Fruit fly (Drosophila melanogaster): Measurements from ENCODE around the gene CG3793.

CG3793 gene

dm6 chr2L:15764029-15764428, at the start of gene CG3793 (continued):
- no peak for TF ChIP-seq esg (GFP tag; conservative IDR thresholded peaks at IDR 0.05)
- TF ChIP-seq CG8944 (GFP tag; optimal IDR thresholded peaks at IDR 0.05): no peak
- no peak for TF ChIP-seq gsb (GFP tag; IDR thresholded peaks at IDR 0.05)
- no peak for TF ChIP-seq CG4424 (GFP tag; optimal IDR thresholded peaks at IDR 0.05)
- TF ChIP-seq Dip2 (GFP tag; IDR thresholded peaks at IDR 0.05): no peak
- no peak for TF ChIP-seq sr (GFP tag; IDR thresholded peaks at IDR 0.05)
- no peak for TF ChIP-seq cg (GFP tag; optimal IDR thresholded peaks at IDR 0.05)
- no peak for TF ChIP-seq so (GFP tag; IDR thresholded peaks at IDR 0.05)
- no peak for TF ChIP-seq GATAe (GFP tag; conservative IDR thresholded peaks at IDR 0.05)
- TF ChIP-seq NFAT (GFP tag; IDR thresholded peaks at IDR 0.05): no peak
- TF ChIP-seq Fer2 (tag; optimal IDR thresholded peaks at IDR 0.05): no peak
- TF ChIP-seq Lim3 (GFP tag; IDR thresholded peaks at IDR 0.05): no peak
- TF ChIP-seq slbo (GFP tag; IDR thresholded peaks at IDR 0.05): no peak
- TF ChIP-seq jing (GFP tag; optimal IDR thresholded peaks at IDR 0.05): no peak
- TF ChIP-seq H2.0 (GFP tag; IDR thresholded peaks at IDR 0.05): no peak
- no peak for TF ChIP-seq toy (GFP tag; IDR thresholded peaks at IDR 0.05)
- TF ChIP-seq CG10565 (GFP tag; optimal IDR thresholded peaks at IDR 0.05): no peak
- TF ChIP-seq NC2β (GFP tag; optimal IDR thresholded peaks at IDR 0.05): no peak
- no peak for TF ChIP-seq abd-A (tag; optimal IDR thresholded peaks at IDR 0.05)
- TF ChIP-seq Dad (GFP tag; optimal IDR thresholded peaks at IDR 0.05): no peak
- TF ChIP-seq CG3726 (GFP tag; IDR thresholded peaks at IDR 0.05): no peak
- no peak for TF ChIP-seq Gsc (GFP tag; IDR thresholded peaks at IDR 0.05)
- TF ChIP-seq CG10274 (GFP tag; optimal IDR thresholded peaks at IDR 0.05): no peak
- TF ChIP-seq maf-S (GFP tag; optimal IDR thresholded peaks at IDR 0.05): no peak
- peak; percentile 37; the same call in 1 of the 3 replicates for TF ChIP-seq Doc3 (GFP tag; IDR thresholded peaks at IDR 0.05; ENCODE audit: partially characterized antibody)
- no peak for TF ChIP-seq CG2199 (GFP tag; IDR thresholded peaks at IDR 0.05)
- no peak for TF ChIP-seq CG15696 (tag; optimal IDR thresholded peaks at IDR 0.05)
- no peak for TF ChIP-seq jigr1 (GFP tag; IDR thresholded peaks at IDR 0.05)
- TF ChIP-seq ERR (GFP tag; optimal IDR thresholded peaks at IDR 0.05): no peak
- no peak for TF ChIP-seq prd (optimal IDR thresholded peaks at IDR 0.05)
- TF ChIP-seq prd (GFP tag; IDR thresholded peaks at IDR 0.05): no peak
- TF ChIP-seq CG16813 (GFP tag; IDR thresholded peaks at IDR 0.05; ENCODE audit: partially characterized antibody): peak; percentile 54; the same call in 2 of the 3 replicates
- TF ChIP-seq CG2116 (GFP tag; optimal IDR thresholded peaks at IDR 0.05): peak; percentile 55
- TF ChIP-seq ato (GFP tag; IDR thresholded peaks at IDR 0.05; ENCODE audit: partially characterized antibody): peak; percentile 47; the same call in 1 of the 2 replicates
- TF ChIP-seq CG33557 (GFP tag; optimal IDR thresholded peaks at IDR 0.05): no peak
- TF ChIP-seq CG11247 (GFP tag; IDR thresholded peaks at IDR 0.05): no peak
- no peak for TF ChIP-seq Atf-2 (GFP tag; optimal IDR thresholded peaks at IDR 0.05)
- no peak for TF ChIP-seq CG14710 (tag; optimal IDR thresholded peaks at IDR 0.05)
- TF ChIP-seq CG3281 (GFP tag; optimal IDR thresholded peaks at IDR 0.05): no peak
- no peak for TF ChIP-seq Eip74EF (GFP tag; optimal IDR thresholded peaks at IDR 0.05)
- no peak for TF ChIP-seq CG17359 (tag; optimal IDR thresholded peaks at IDR 0.05)
- peak; percentile 30; the same call in 1 of the 3 replicates for TF ChIP-seq vnd (GFP tag; IDR thresholded peaks at IDR 0.05; ENCODE audit: partially characterized antibody)
- no peak for TF ChIP-seq CG7372 (GFP tag; IDR thresholded peaks at IDR 0.05)
- TF ChIP-seq CG34224 (GFP tag; IDR thresholded peaks at IDR 0.05; ENCODE audit: partially characterized antibody): peak; percentile 55
- TF ChIP-seq CG15601 (tag; optimal IDR thresholded peaks at IDR 0.05): peak; percentile 13
- TF ChIP-seq CG15073 (GFP tag; optimal IDR thresholded peaks at IDR 0.05): no peak
- TF ChIP-seq gt (GFP tag; IDR thresholded peaks at IDR 0.05): no peak
- no peak for TF ChIP-seq CG12744 (GFP tag; optimal IDR thresholded peaks at IDR 0.05)
- TF ChIP-seq Dip3 (GFP tag; optimal IDR thresholded peaks at IDR 0.05): no peak
- TF ChIP-seq BtbVII (GFP tag; optimal IDR thresholded peaks at IDR 0.05): no peak
- TF ChIP-seq sima (GFP tag; optimal IDR thresholded peaks at IDR 0.05): no peak
- no peak for TF ChIP-seq CG10366 (GFP tag; IDR thresholded peaks at IDR 0.05)

Data from whole organism, embryonic.